Fruit fly (Drosophila melanogaster) whole organism, embryonic: ENCODE data around the gene CG1324.

Experiments used
- B-H1 ChIP-seq: fragments of 200-800 bp; sonication (Bioruptor generic); IDR thresholded peaks from 3 replicates; pipeline ENCODE4 v1.3.6; 2022; ENCODE audit warnings: missing biosample characterization, missing genetic modification characterization
- Blimp-1 ChIP-seq: fragments of 200-800 bp; sonication (Bioruptor generic); optimal IDR thresholded peaks from 3 replicates; lab custom pipeline; 2018; ENCODE audit warnings: missing biosample characterization, missing genetic modification characterization, mild to moderate bottlenecking, moderate library complexity, missing genetic modification reagents
- CG18599 ChIP-seq: fragments of 200-800 bp; sonication (Bioruptor generic); optimal IDR thresholded peaks from 3 replicates; lab custom pipeline; 2017; ENCODE audit warnings: missing biosample characterization, missing genetic modification characterization, mild to moderate bottlenecking, moderate library complexity, missing genetic modification reagents
- CG3995 ChIP-seq: fragments of 200-800 bp; sonication (Bioruptor generic); optimal IDR thresholded peaks from 3 replicates; lab custom pipeline; 2016; ENCODE audit warnings: missing biosample characterization, missing genetic modification characterization
- CG6854 ChIP-seq: fragments of 200-800 bp; sonication (Bioruptor generic); optimal IDR thresholded peaks from 3 replicates; lab custom pipeline; 2017; ENCODE audit warnings: missing biosample characterization, mild to moderate bottlenecking, missing genetic modification characterization
- CkIIα-i1 ChIP-seq: fragments of 200-800 bp; sonication (Bioruptor generic); IDR thresholded peaks from 2 replicates; pipeline ENCODE4 v1.3.6; 2022; ENCODE audit warnings: missing biosample characterization, missing genetic modification characterization
- HLH54F ChIP-seq: fragments of 200-800 bp; sonication (Bioruptor generic); optimal IDR thresholded peaks from 3 replicates; lab custom pipeline; 2016; ENCODE audit warnings: missing biosample characterization, missing genetic modification characterization
- Ssrp ChIP-seq: fragments of 200-800 bp; sonication (Bioruptor generic); optimal IDR thresholded peaks from 2 replicates; lab custom pipeline; 2018; ENCODE audit warnings: missing biosample characterization, mild to moderate bottlenecking, missing genetic modification characterization, moderate library complexity
- nerfin-2 ChIP-seq: fragments of 200-800 bp; sonication (Bioruptor generic); IDR thresholded peaks from 2 replicates; pipeline ENCODE4 v1.3.6; 2022; ENCODE audit warnings: missing biosample characterization, missing genetic modification characterization; ENCODE audit not compliant: partially characterized antibody
- zf30C ChIP-seq: fragments of 200-800 bp; sonication (Bioruptor generic); optimal IDR thresholded peaks from 3 replicates; lab custom pipeline; 2018; ENCODE audit warnings: missing biosample characterization, mild to moderate bottlenecking, missing genetic modification characterization

- TF ChIP-seq CG6854, result no peak
- TF ChIP-seq CG18599 (GFP tag; lab: Kevin White, UChicago), result no peak
- no peak for TF ChIP-seq CG3995 (GFP tag; lab: Kevin White, UChicago)
- no peak for TF ChIP-seq CkIIα-i1 (GFP tag; lab: Robert Waterston, UW)
- TF ChIP-seq B-H1 (GFP tag; lab: Robert Waterston, UW), result no peak
- no peak for TF ChIP-seq Blimp-1 (GFP tag; lab: Kevin White, UChicago)
- no peak for TF ChIP-seq HLH54F (GFP tag; lab: Kevin White, UChicago)
- no peak for TF ChIP-seq nerfin-2
- no peak for TF ChIP-seq zf30C
- no peak for TF ChIP-seq Ssrp (tag; lab: Kevin White, UChicago)
Observed at dm6 chrX:20745865-20746264, 10.1 kb upstream of the CG1324 start, which contains the start of gene CG15452.
